Worm (Caenorhabditis elegans): ENCODE results near the gene EEED8.2.

Gene EEED8.2

DNA sequence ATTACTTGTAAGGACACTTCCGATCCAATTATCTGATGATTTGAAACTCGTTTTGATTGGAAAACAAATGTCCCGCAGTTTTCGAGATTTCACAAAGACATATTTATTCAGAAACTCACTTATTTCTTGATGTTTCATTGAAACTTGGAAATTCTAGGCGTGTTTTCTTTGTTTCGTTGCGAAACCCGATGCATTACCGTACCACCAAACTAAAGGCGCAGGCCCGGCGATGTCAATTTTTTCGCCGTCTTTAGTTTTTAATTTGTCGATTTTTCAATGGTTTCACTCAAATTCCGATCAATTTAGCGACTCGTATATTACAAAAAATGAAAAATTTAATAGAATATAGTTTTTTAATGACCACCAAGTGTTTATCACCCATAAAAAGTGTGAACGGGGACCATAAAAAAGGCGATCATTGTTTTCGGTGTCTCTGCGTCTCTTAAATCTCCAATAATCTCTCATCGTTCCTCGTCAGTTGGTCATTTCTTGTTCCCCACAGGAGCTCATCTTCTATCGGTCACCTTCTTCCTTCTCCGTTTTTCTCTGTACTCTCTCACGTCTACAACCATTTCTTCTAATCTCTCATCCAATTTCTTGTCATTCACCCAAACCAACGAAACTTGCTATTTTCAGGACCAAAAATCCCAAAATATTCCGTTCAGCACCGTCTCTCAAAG is 49.4 kb downstream of the EEED8.2 start, which contains the start of gene clr-1:
TSS of gene clr-1 (plus strand) at position 630 of the 680 bp plus-strand sequence.
- TF ChIP-seq sea-1 (GFP tag; conservative IDR thresholded peaks at IDR 0.05): no peak
- TF ChIP-seq hmg-4 (GFP tag; optimal IDR thresholded peaks at IDR 0.05): no peak
- TF ChIP-seq ets-7 (tag; optimal IDR thresholded peaks at IDR 0.05): no peak
- no peak for TF ChIP-seq flt-1 (GFP tag; IDR thresholded peaks at IDR 0.05)
- TF ChIP-seq B0310.2 (tag; optimal IDR thresholded peaks at IDR 0.05): no peak
- no peak for TF ChIP-seq hnd-1 (tag; optimal IDR thresholded peaks at IDR 0.05)
- TF ChIP-seq aly-1 (tag; optimal IDR thresholded peaks at IDR 0.05): no peak
- no peak for TF ChIP-seq ceh-36 (tag; optimal IDR thresholded peaks at IDR 0.05)
- TF ChIP-seq scrt-1 (GFP tag; IDR thresholded peaks at IDR 0.05): no peak
- no peak for TF ChIP-seq tbx-11 (GFP tag; IDR thresholded peaks at IDR 0.05)
- TF ChIP-seq ceh-13 (GFP tag; optimal IDR thresholded peaks at IDR 0.05): no peak
- no peak for TF ChIP-seq F13C5.2 (tag; optimal IDR thresholded peaks at IDR 0.05)
- TF ChIP-seq pes-1 (GFP tag; IDR thresholded peaks at IDR 0.05): no peak
- TF ChIP-seq tbx-37 (GFP tag; conservative IDR thresholded peaks at IDR 0.05): no peak
